Worm (Caenorhabditis elegans) whole organism, early embryonic: ENCODE results near the gene lact-2.

Experiments
- ama-1 ChIP-seq: fragments of 150-350 bp; optimal IDR thresholded peaks from 2 replicates; lab custom pipeline; 2014
- ceh-36 ChIP-seq: sonication (generic microtip); optimal IDR thresholded peaks from 2 replicates; lab custom pipeline; 2016; ENCODE audit warnings: missing genetic modification characterization, inconsistent platforms, missing compliant biosample characterization
- ets-7 ChIP-seq: sonication (generic microtip); optimal IDR thresholded peaks from 2 replicates; lab custom pipeline; 2016; ENCODE audit warnings: missing genotype, missing genetic modification characterization, missing compliant biosample characterization
- hmg-4 ChIP-seq: fragments of 200-800 bp; sonication (Bioruptor generic); optimal IDR thresholded peaks from 2 replicates; lab custom pipeline; 2018; ENCODE audit warnings: mild to moderate bottlenecking, missing genetic modification characterization, missing compliant biosample characterization
- scrt-1 ChIP-seq: fragments of 200-800 bp; sonication (Bioruptor generic); IDR thresholded peaks from 2 replicates; pipeline ENCODE4 v1.3.6; 2022; ENCODE audit warnings: missing genetic modification characterization, missing compliant biosample characterization
- sea-1 ChIP-seq: fragments of 200-800 bp; sonication (Bioruptor generic); conservative IDR thresholded peaks from 2 replicates; pipeline ENCODE4 v1.3.6; 2022; ENCODE audit warnings: missing genetic modification characterization, missing compliant biosample characterization

ce11 chrII:10073986-10074385 lies 20.7 kb upstream of the lact-2 start:
- TF ChIP-seq hmg-4 (GFP tag; lab: Kevin White, UChicago) (no peak), ets-7 (tag; lab: Kevin White, UChicago) (no peak), scrt-1 (no peak), sea-1 (GFP tag; lab: Robert Waterston, UW) (no peak), ceh-36 (tag; lab: Kevin White, UChicago) (no peak), ama-1 (lab: Kevin White, UChicago) (no peak)
